Worm (Caenorhabditis elegans): ENCODE data around the gene C14B9.10.

DNA sequence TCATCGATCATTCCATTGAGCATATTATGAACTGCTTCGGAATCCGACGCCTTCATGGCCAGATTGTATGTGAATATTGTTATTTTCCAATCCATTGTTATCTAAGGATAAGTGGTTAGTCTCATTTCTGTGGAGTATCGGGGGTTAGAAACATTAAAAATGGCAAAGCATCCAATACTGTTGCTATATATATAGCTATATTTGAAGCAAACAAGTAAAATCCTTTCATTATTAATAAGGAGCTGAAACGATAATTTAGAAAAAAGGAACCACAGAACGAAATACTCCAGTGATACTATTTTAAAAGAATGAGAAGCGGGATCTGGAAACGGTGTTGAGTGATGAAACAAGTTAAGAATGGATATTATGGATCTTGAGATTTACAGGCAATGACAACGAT, 30.6 kb downstream of the C14B9.10 start, which contains the start of gene inpp-5K:
- TF ChIP-seq zip-4 (GFP tag; optimal IDR thresholded peaks at IDR 0.05) (no peak), dpl-1 (GFP tag; optimal IDR thresholded peaks at IDR 0.05) (no peak), nhr-90 (tag; optimal IDR thresholded peaks at IDR 0.05; ENCODE audit: poor library complexity) (no peak), lir-3 (tag; optimal IDR thresholded peaks at IDR 0.05; ENCODE audit: poor library complexity) (no peak), ceh-90 (tag; optimal IDR thresholded peaks at IDR 0.05) (no peak), unc-62 (GFP tag; optimal IDR thresholded peaks at IDR 0.05) (no peak), irx-1 (tag; optimal IDR thresholded peaks at IDR 0.05) (no peak), unc-130 (tag; optimal IDR thresholded peaks at IDR 0.05) (no peak), lin-35 (GFP tag; optimal IDR thresholded peaks at IDR 0.05) (no peak), lin-15B (tag; optimal IDR thresholded peaks at IDR 0.05) (no peak), ces-1 (GFP tag; optimal IDR thresholded peaks at IDR 0.05) (no peak), ceh-63 (GFP tag; optimal IDR thresholded peaks at IDR 0.05) (no peak)

Measured in whole organism, L1 larva.